Worm (Caenorhabditis elegans) whole organism, late embryonic: ENCODE results near the gene T12G3.2.

Source experiments
- C38D4.7 ChIP-seq: fragments of 200-800 bp; sonication (Bioruptor generic); optimal IDR thresholded peaks from 2 replicates; lab custom pipeline; 2018; ENCODE audit warnings: mild to moderate bottlenecking, missing genetic modification characterization, moderate library complexity, missing compliant biosample characterization
- K02D7.2 ChIP-seq: sonication (generic microtip); optimal IDR thresholded peaks from 2 replicates; lab custom pipeline; 2017; ENCODE audit warnings: mild to moderate bottlenecking, missing genetic modification characterization, missing compliant biosample characterization
- T23F11.4 ChIP-seq: fragments of 200-800 bp; sonication (Bioruptor generic); optimal IDR thresholded peaks from 2 replicates; lab custom pipeline; 2018; ENCODE audit warnings: mild to moderate bottlenecking, missing genetic modification characterization, missing compliant biosample characterization
- Y22D7AL.16 ChIP-seq: sonication (generic microtip); optimal IDR thresholded peaks from 2 replicates; lab custom pipeline; 2016; ENCODE audit warnings: missing genetic modification characterization, missing compliant biosample characterization
- ahr-1 ChIP-seq: sonication (generic microtip); optimal IDR thresholded peaks from 2 replicates; lab custom pipeline; 2016; ENCODE audit warnings: missing genetic modification characterization, missing compliant biosample characterization
- ama-1 ChIP-seq: fragments of 150-350 bp; optimal IDR thresholded peaks from 2 replicates; lab custom pipeline; 2014
- ceh-14 ChIP-seq: sonication (generic microtip); optimal IDR thresholded peaks from 2 replicates; lab custom pipeline; 2016; ENCODE audit warnings: missing genotype, missing genetic modification characterization, missing compliant biosample characterization
- ceh-18 ChIP-seq: sonication (generic microtip); optimal IDR thresholded peaks from 2 replicates; lab custom pipeline; 2016; ENCODE audit warnings: missing genetic modification characterization, missing compliant biosample characterization
- ceh-19 ChIP-seq: fragments of 200-800 bp; sonication (Bioruptor generic); optimal IDR thresholded peaks from 2 replicates; lab custom pipeline; 2018; ENCODE audit warnings: mild to moderate bottlenecking, missing genetic modification characterization, missing compliant biosample characterization
- ceh-2 ChIP-seq: sonication (generic microtip); optimal IDR thresholded peaks from 2 replicates; lab custom pipeline; 2016; ENCODE audit warnings: missing genotype, missing genetic modification characterization, missing compliant biosample characterization
- ceh-22 ChIP-seq: sonication (generic microtip); optimal IDR thresholded peaks from 2 replicates; lab custom pipeline; 2017; ENCODE audit warnings: missing biosample characterization, missing genetic modification characterization
- ceh-24 ChIP-seq: sonication (generic microtip); optimal IDR thresholded peaks from 2 replicates; lab custom pipeline; 2016; ENCODE audit warnings: mild to moderate bottlenecking, missing genetic modification characterization, missing compliant biosample characterization
- ceh-30 ChIP-seq: fragments of 150-350 bp; optimal IDR thresholded peaks from 2 replicates; lab custom pipeline; 2014; ENCODE audit warnings: missing biosample characterization, missing genetic modification characterization
- ceh-34 ChIP-seq: sonication (generic microtip); optimal IDR thresholded peaks from 2 replicates; lab custom pipeline; 2016; ENCODE audit warnings: mild to moderate bottlenecking, missing genetic modification characterization, missing compliant biosample characterization
- ceh-45 ChIP-seq: fragments of 200-800 bp; sonication (Bioruptor generic); IDR thresholded peaks from 2 replicates; pipeline ENCODE4 v1.3.6; 2022; ENCODE audit warnings: missing genetic modification reagents, missing genetic modification characterization, missing compliant biosample characterization
- ceh-48 ChIP-seq: sonication (generic microtip); optimal IDR thresholded peaks from 2 replicates; lab custom pipeline; 2016; ENCODE audit warnings: missing genetic modification characterization, inconsistent platforms, missing compliant biosample characterization
- ceh-6 ChIP-seq: fragments of 200-800 bp; sonication (Bioruptor generic); optimal IDR thresholded peaks from 2 replicates; lab custom pipeline; 2018; ENCODE audit warnings: mild to moderate bottlenecking, missing genetic modification characterization, missing compliant biosample characterization
- ceh-9 ChIP-seq: sonication (generic microtip); optimal IDR thresholded peaks from 2 replicates; lab custom pipeline; 2016; ENCODE audit warnings: mild to moderate bottlenecking, missing genetic modification characterization, inconsistent platforms, missing compliant biosample characterization
- che-1 ChIP-seq: sonication (generic microtip); optimal IDR thresholded peaks from 2 replicates; lab custom pipeline; 2016; ENCODE audit warnings: mild to moderate bottlenecking, missing genetic modification characterization, missing compliant biosample characterization
- elt-2 ChIP-seq: sonication (generic microtip); optimal IDR thresholded peaks from 2 replicates; lab custom pipeline; 2016; ENCODE audit warnings: missing genetic modification reagents, missing genetic modification characterization, missing compliant biosample characterization
- elt-4 ChIP-seq: sonication (generic microtip); optimal IDR thresholded peaks from 2 replicates; lab custom pipeline; 2016; ENCODE audit warnings: missing genetic modification characterization, missing compliant biosample characterization
- ets-4 ChIP-seq: sonication (generic microtip); optimal IDR thresholded peaks from 2 replicates; lab custom pipeline; 2016; ENCODE audit warnings: missing genetic modification characterization, missing compliant biosample characterization
- fax-1 ChIP-seq: sonication (generic microtip); optimal IDR thresholded peaks from 2 replicates; lab custom pipeline; 2016; ENCODE audit warnings: missing genotype, missing genetic modification characterization, missing compliant biosample characterization
- fkh-10 ChIP-seq: fragments of 150-350 bp; optimal IDR thresholded peaks from 2 replicates; lab custom pipeline; 2014; ENCODE audit warnings: missing biosample characterization, missing genetic modification reagents, missing genetic modification characterization
- gmeb-2 ChIP-seq: sonication (generic microtip); optimal IDR thresholded peaks from 2 replicates; lab custom pipeline; 2016; ENCODE audit warnings: missing genetic modification characterization, inconsistent platforms, missing compliant biosample characterization
- hlh-15 ChIP-seq: sonication (generic microtip); optimal IDR thresholded peaks from 2 replicates; lab custom pipeline; 2016; ENCODE audit warnings: missing genetic modification characterization, missing compliant biosample characterization
- hlh-30 ChIP-seq: sonication (generic microtip); optimal IDR thresholded peaks from 2 replicates; lab custom pipeline; 2017; ENCODE audit warnings: antibody characterized with exemption, missing genetic modification characterization, missing compliant biosample characterization; ENCODE audit not compliant: insufficient read depth
- hlh-6 ChIP-seq: sonication (generic microtip); optimal IDR thresholded peaks from 2 replicates; lab custom pipeline; 2016; ENCODE audit warnings: missing genotype, missing genetic modification characterization, missing compliant biosample characterization
- lim-6 ChIP-seq: sonication (generic microtip); optimal IDR thresholded peaks from 2 replicates; lab custom pipeline; 2016; ENCODE audit warnings: missing genetic modification characterization, missing compliant biosample characterization
- lin-11 ChIP-seq: fragments of 200-800 bp; sonication (Bioruptor generic); optimal IDR thresholded peaks from 2 replicates; lab custom pipeline; 2018; ENCODE audit warnings: mild to moderate bottlenecking, missing genetic modification characterization, missing compliant biosample characterization
- madf-2 ChIP-seq: sonication (generic microtip); optimal IDR thresholded peaks from 2 replicates; lab custom pipeline; 2017; ENCODE audit warnings: missing genetic modification characterization, missing compliant biosample characterization
- mec-3 ChIP-seq: sonication (generic microtip); optimal IDR thresholded peaks from 2 replicates; lab custom pipeline; 2016; ENCODE audit warnings: borderline replicate concordance, missing genetic modification characterization, missing compliant biosample characterization
- nfya-1 ChIP-seq: sonication (generic microtip); optimal IDR thresholded peaks from 2 replicates; lab custom pipeline; 2017; ENCODE audit warnings: missing genetic modification characterization, mild to moderate bottlenecking, missing compliant biosample characterization, antibody characterized with exemption, moderate library complexity
- nhr-11 ChIP-seq: fragments of 150-350 bp; optimal IDR thresholded peaks from 2 replicates; lab custom pipeline; 2014; ENCODE audit warnings: missing biosample characterization, missing genetic modification characterization
- nhr-232 ChIP-seq: sonication (generic microtip); optimal IDR thresholded peaks from 2 replicates; lab custom pipeline; 2016; ENCODE audit warnings: missing genetic modification characterization, missing compliant biosample characterization
- npax-4 ChIP-seq: sonication (generic microtip); optimal IDR thresholded peaks from 2 replicates; lab custom pipeline; 2016; ENCODE audit warnings: missing genetic modification characterization, missing compliant biosample characterization
- odd-2 ChIP-seq: sonication (generic microtip); optimal IDR thresholded peaks from 2 replicates; lab custom pipeline; 2017; ENCODE audit warnings: antibody characterized with exemption, mild to moderate bottlenecking, missing genetic modification characterization, missing compliant biosample characterization
- pat-9 ChIP-seq: fragments of 200-800 bp; sonication (Bioruptor generic); optimal IDR thresholded peaks from 2 replicates; lab custom pipeline; 2018; ENCODE audit warnings: mild to moderate bottlenecking, missing genetic modification characterization, moderate library complexity, missing compliant biosample characterization
- pha-4 ChIP-seq: fragments of 150-350 bp; optimal IDR thresholded peaks from 2 replicates; lab custom pipeline; 2018; ENCODE audit warnings: missing biosample characterization, missing genetic modification reagents, missing genetic modification characterization
- pqm-1 ChIP-seq: sonication (generic microtip); optimal IDR thresholded peaks from 2 replicates; lab custom pipeline; 2016; ENCODE audit warnings: missing genetic modification characterization, missing compliant biosample characterization
- rnt-1 ChIP-seq: sonication (generic microtip); optimal IDR thresholded peaks from 2 replicates; lab custom pipeline; 2016; ENCODE audit warnings: missing genetic modification characterization, missing compliant biosample characterization
- sdc-2 ChIP-seq: sonication (generic microtip); optimal IDR thresholded peaks from 2 replicates; lab custom pipeline; 2016; ENCODE audit warnings: missing genotype, missing genetic modification characterization, missing compliant biosample characterization
- sox-2 ChIP-seq: fragments of 200-800 bp; sonication (Bioruptor generic); IDR thresholded peaks from 2 replicates; pipeline ENCODE4 v1.3.6; 2022; ENCODE audit warnings: missing genetic modification reagents, missing genetic modification characterization, missing compliant biosample characterization
- sox-4 ChIP-seq: sonication (generic microtip); optimal IDR thresholded peaks from 2 replicates; lab custom pipeline; 2017; ENCODE audit warnings: mild to moderate bottlenecking, missing genetic modification characterization, inconsistent platforms, missing compliant biosample characterization
- syd-9 ChIP-seq: sonication (generic microtip); optimal IDR thresholded peaks from 2 replicates; lab custom pipeline; 2016; ENCODE audit warnings: mild to moderate bottlenecking, missing genetic modification characterization, moderate library complexity, missing compliant biosample characterization
- tbx-2 ChIP-seq: sonication (generic microtip); optimal IDR thresholded peaks from 2 replicates; lab custom pipeline; 2016; ENCODE audit warnings: missing genetic modification characterization, missing compliant biosample characterization
- tbx-7 ChIP-seq: sonication (generic microtip); optimal IDR thresholded peaks from 2 replicates; lab custom pipeline; 2016; ENCODE audit warnings: missing genotype, missing genetic modification characterization, missing compliant biosample characterization
- ttx-3 ChIP-seq: sonication (generic microtip); optimal IDR thresholded peaks from 2 replicates; lab custom pipeline; 2016; ENCODE audit warnings: missing genetic modification reagents, missing genetic modification characterization, missing compliant biosample characterization
- unc-3 ChIP-seq, 2 experiments: fragments of 200-800 bp in 1 of 2; sonication (Bioruptor generic) in 1 of 2; sonication (generic microtip) in 1 of 2; conservative IDR thresholded peaks in 1 of 2; optimal IDR thresholded peaks in 1 of 2; 2 replicates each; pipeline versions ENCODE4 v1.3.6 to Lab custom; 2016 to 2022; ENCODE audit warnings: missing compliant biosample characterization in 2 of 2, missing genetic modification characterization in 2 of 2, missing genetic modification reagents in 1 of 2
- unc-42 ChIP-seq: sonication (generic microtip); optimal IDR thresholded peaks from 2 replicates; lab custom pipeline; 2016; ENCODE audit warnings: missing genotype, missing genetic modification characterization, missing compliant biosample characterization
- unc-55 ChIP-seq: sonication (generic microtip); optimal IDR thresholded peaks from 2 replicates; lab custom pipeline; 2017; ENCODE audit warnings: missing biosample characterization, missing genetic modification reagents, missing genetic modification characterization
- unc-86 ChIP-seq: sonication (generic microtip); optimal IDR thresholded peaks from 2 replicates; lab custom pipeline; 2016; ENCODE audit warnings: missing genetic modification characterization, missing compliant biosample characterization
- zip-5 ChIP-seq: sonication (generic microtip); optimal IDR thresholded peaks from 2 replicates; lab custom pipeline; 2016; ENCODE audit warnings: missing genetic modification characterization, missing compliant biosample characterization
- ztf-16 ChIP-seq: sonication (generic microtip); optimal IDR thresholded peaks from 2 replicates; lab custom pipeline; 2017; ENCODE audit warnings: missing genetic modification characterization, missing compliant biosample characterization

T12G3.2 gene

ce11 chrIV:12032383-12032782 is 14.4 kb downstream of the T12G3.2 start:
- TF ChIP-seq ahr-1: no peak
- TF ChIP-seq nfya-1 (tag; lab: Kevin White, UChicago): peak; percentile 84
- TF ChIP-seq ceh-45 (GFP tag; lab: Robert Waterston, UW): no peak
- TF ChIP-seq rnt-1 (tag; lab: Kevin White, UChicago): peak; percentile 48
- peak; percentile 81 for TF ChIP-seq ceh-22 (tag; lab: Kevin White, UChicago)
- TF ChIP-seq ceh-30 (tag; lab: Kevin White, UChicago): no peak
- no peak for TF ChIP-seq lin-11
- no peak for TF ChIP-seq ceh-14 (tag; lab: Kevin White, UChicago)
- no peak for TF ChIP-seq elt-4
- peak; percentile 59 for TF ChIP-seq ceh-34 (tag; lab: Kevin White, UChicago)
- TF ChIP-seq zip-5 (tag; lab: Kevin White, UChicago): no peak
- peak; percentile 14 for TF ChIP-seq sdc-2 (tag; lab: Kevin White, UChicago)
- peak; percentile 73 for TF ChIP-seq unc-55 (GFP tag; lab: Kevin White, UChicago)
- no peak for TF ChIP-seq sox-4 (tag; lab: Kevin White, UChicago)
- no peak for TF ChIP-seq pha-4 (tag; lab: Kevin White, UChicago)
- no peak for TF ChIP-seq fkh-10 (GFP tag; lab: Kevin White, UChicago)
- no peak for TF ChIP-seq unc-3 (GFP tag; conservative IDR thresholded peaks at IDR 0.05; lab: Robert Waterston, UW)
- TF ChIP-seq unc-3 (tag; optimal IDR thresholded peaks at IDR 0.05; lab: Kevin White, UChicago): no peak
- no peak for TF ChIP-seq ttx-3 (tag; lab: Kevin White, UChicago)
- no peak for TF ChIP-seq ceh-9 (tag; lab: Kevin White, UChicago)
- no peak for TF ChIP-seq pqm-1 (tag; lab: Kevin White, UChicago)
- no peak for TF ChIP-seq hlh-6 (tag; lab: Kevin White, UChicago)
- TF ChIP-seq hlh-15 (tag; lab: Kevin White, UChicago): no peak
- no peak for TF ChIP-seq sox-2 (GFP tag; lab: Robert Waterston, UW)
- peak; percentile 64 for TF ChIP-seq ceh-2 (tag; lab: Kevin White, UChicago)
- TF ChIP-seq ceh-48 (tag; lab: Kevin White, UChicago): peak; percentile 79
- peak; percentile 52 for TF ChIP-seq ceh-18 (tag; lab: Kevin White, UChicago)
- TF ChIP-seq T23F11.4: no peak
- no peak for TF ChIP-seq tbx-7 (tag; lab: Kevin White, UChicago)
- TF ChIP-seq che-1 (tag; lab: Kevin White, UChicago): no peak
- TF ChIP-seq madf-2 (tag; lab: Kevin White, UChicago): peak; percentile 45
- no peak for TF ChIP-seq K02D7.2 (tag; lab: Kevin White, UChicago)
- TF ChIP-seq ceh-6 (GFP tag; lab: Kevin White, UChicago): no peak
- no peak for TF ChIP-seq Y22D7AL.16
- TF ChIP-seq gmeb-2 (tag; lab: Kevin White, UChicago): no peak
- TF ChIP-seq nhr-11 (tag; lab: Kevin White, UChicago): no peak
- no peak for TF ChIP-seq npax-4 (tag; lab: Kevin White, UChicago)
- TF ChIP-seq mec-3 (tag; lab: Kevin White, UChicago): no peak
- TF ChIP-seq lim-6: no peak
- no peak for TF ChIP-seq ztf-16 (tag; lab: Kevin White, UChicago)
- TF ChIP-seq hlh-30: peak; percentile 98
- TF ChIP-seq pat-9 (tag; lab: Kevin White, UChicago): no peak
- peak; percentile 74 for TF ChIP-seq elt-2 (tag; lab: Kevin White, UChicago)
- TF ChIP-seq nhr-232: no peak
- peak; percentile 70 for TF ChIP-seq ama-1 (lab: Kevin White, UChicago)
- TF ChIP-seq ets-4 (tag; lab: Kevin White, UChicago): no peak
- no peak for TF ChIP-seq ceh-19 (GFP tag; lab: Kevin White, UChicago)
- TF ChIP-seq syd-9 (tag; lab: Kevin White, UChicago): no peak
- no peak for TF ChIP-seq unc-86
- TF ChIP-seq tbx-2 (tag; lab: Kevin White, UChicago): peak; percentile 64
- TF ChIP-seq unc-42 (tag; lab: Kevin White, UChicago): peak; percentile 20
- no peak for TF ChIP-seq C38D4.7 (GFP tag; lab: Kevin White, UChicago)
- TF ChIP-seq fax-1 (tag; lab: Kevin White, UChicago): no peak
- no peak for TF ChIP-seq ceh-24 (tag; lab: Kevin White, UChicago)
- TF ChIP-seq odd-2: no peak
